Worm (Caenorhabditis elegans): ENCODE results near the gene rpl-29.

rpl-29 gene

ce11 chrIV:13881754-13882275, at the start of gene rpl-29:
Gene rpl-29 (plus strand): TSS chrIV:13882225.
- no peak for TF ChIP-seq tbx-37 (GFP tag; conservative IDR thresholded peaks at IDR 0.05)
- peak; percentile 41 for TF ChIP-seq F13C5.2 (tag; optimal IDR thresholded peaks at IDR 0.05)

ce11 chrIV:13834394-13835129, 47.5 kb upstream of the rpl-29 start:
- TF ChIP-seq B0310.2 (tag; optimal IDR thresholded peaks at IDR 0.05) (no peak), aly-1 (tag; optimal IDR thresholded peaks at IDR 0.05) (no peak), hnd-1 (tag; optimal IDR thresholded peaks at IDR 0.05) (no peak), ama-1 (optimal IDR thresholded peaks at IDR 0.05) (no peak), ceh-13 (GFP tag; optimal IDR thresholded peaks at IDR 0.05) (no peak), hmbx-1 (tag; optimal IDR thresholded peaks at IDR 0.05) (no peak), sea-1 (GFP tag; conservative IDR thresholded peaks at IDR 0.05) (no peak), F13C5.2 (tag; optimal IDR thresholded peaks at IDR 0.05) (no peak), pes-1 (GFP tag; IDR thresholded peaks at IDR 0.05) (no peak), hmg-4 (GFP tag; optimal IDR thresholded peaks at IDR 0.05) (no peak)

ce11 chrIV:13836290-13836689, 45.7 kb upstream of the rpl-29 start, which contains the start of gene H08M01.1:
Gene H08M01.1 (minus strand): TSS chrIV:13836390.
- TF ChIP-seq F13C5.2 (tag; optimal IDR thresholded peaks at IDR 0.05): no peak
- no peak for TF ChIP-seq B0310.2 (tag; optimal IDR thresholded peaks at IDR 0.05)
- TF ChIP-seq hmbx-1 (tag; optimal IDR thresholded peaks at IDR 0.05): no peak
- no peak for TF ChIP-seq hmg-4 (GFP tag; optimal IDR thresholded peaks at IDR 0.05)
- no peak for TF ChIP-seq hnd-1 (tag; optimal IDR thresholded peaks at IDR 0.05)
- no peak for TF ChIP-seq sea-1 (GFP tag; conservative IDR thresholded peaks at IDR 0.05)
- TF ChIP-seq ceh-36 (tag; optimal IDR thresholded peaks at IDR 0.05): no peak
- TF ChIP-seq scrt-1 (GFP tag; IDR thresholded peaks at IDR 0.05): no peak
- no peak for TF ChIP-seq flt-1 (GFP tag; IDR thresholded peaks at IDR 0.05)
- no peak for TF ChIP-seq aly-1 (tag; optimal IDR thresholded peaks at IDR 0.05)
- TF ChIP-seq tbx-11 (GFP tag; IDR thresholded peaks at IDR 0.05): no peak
- TF ChIP-seq tra-4 (tag; optimal IDR thresholded peaks at IDR 0.05): no peak
- no peak for TF ChIP-seq ama-1 (optimal IDR thresholded peaks at IDR 0.05)
- TF ChIP-seq tbx-37 (GFP tag; conservative IDR thresholded peaks at IDR 0.05): no peak

- TF ChIP-seq hmg-4 (GFP tag; optimal IDR thresholded peaks at IDR 0.05) (no peak), tra-4 (tag; optimal IDR thresholded peaks at IDR 0.05) (no peak), flt-1 (GFP tag; IDR thresholded peaks at IDR 0.05) (no peak), ceh-13 (GFP tag; optimal IDR thresholded peaks at IDR 0.05) (no peak), aly-1 (tag; optimal IDR thresholded peaks at IDR 0.05) (no peak), B0310.2 (tag; optimal IDR thresholded peaks at IDR 0.05) (no peak), hmbx-1 (tag; optimal IDR thresholded peaks at IDR 0.05) (no peak), hnd-1 (tag; optimal IDR thresholded peaks at IDR 0.05) (no peak), ama-1 (optimal IDR thresholded peaks at IDR 0.05) (no peak), tbx-11 (GFP tag; IDR thresholded peaks at IDR 0.05) (no peak), tbx-37 (GFP tag; conservative IDR thresholded peaks at IDR 0.05) (no peak), sea-1 (GFP tag; conservative IDR thresholded peaks at IDR 0.05) (no peak), scrt-1 (GFP tag; IDR thresholded peaks at IDR 0.05) (no peak), pes-1 (GFP tag; IDR thresholded peaks at IDR 0.05) (no peak), ceh-36 (tag; optimal IDR thresholded peaks at IDR 0.05) (no peak), ets-7 (tag; optimal IDR thresholded peaks at IDR 0.05) (no peak), F13C5.2 (tag; optimal IDR thresholded peaks at IDR 0.05) (no peak)
Observed at ce11 chrIV:13838296-13838695, 43.7 kb upstream of the rpl-29 start.

ce11 chrIV:13860459-13860858, 21.6 kb upstream of the rpl-29 start:
- TF ChIP-seq ceh-13 (GFP tag; optimal IDR thresholded peaks at IDR 0.05) (no peak), ets-7 (tag; optimal IDR thresholded peaks at IDR 0.05) (no peak), hmbx-1 (tag; optimal IDR thresholded peaks at IDR 0.05) (no peak), scrt-1 (GFP tag; IDR thresholded peaks at IDR 0.05) (no peak), sea-1 (GFP tag; conservative IDR thresholded peaks at IDR 0.05) (no peak), pes-1 (GFP tag; IDR thresholded peaks at IDR 0.05) (no peak), aly-1 (tag; optimal IDR thresholded peaks at IDR 0.05) (no peak), F13C5.2 (tag; optimal IDR thresholded peaks at IDR 0.05) (no peak), hnd-1 (tag; optimal IDR thresholded peaks at IDR 0.05) (no peak), tbx-37 (GFP tag; conservative IDR thresholded peaks at IDR 0.05) (no peak), ceh-36 (tag; optimal IDR thresholded peaks at IDR 0.05) (no peak), B0310.2 (tag; optimal IDR thresholded peaks at IDR 0.05) (no peak), hmg-4 (GFP tag; optimal IDR thresholded peaks at IDR 0.05) (no peak), flt-1 (GFP tag; IDR thresholded peaks at IDR 0.05) (no peak), ama-1 (optimal IDR thresholded peaks at IDR 0.05) (no peak), tbx-11 (GFP tag; IDR thresholded peaks at IDR 0.05) (no peak), tra-4 (tag; optimal IDR thresholded peaks at IDR 0.05) (no peak)

- no peak for TF ChIP-seq flt-1 (GFP tag; IDR thresholded peaks at IDR 0.05)
- TF ChIP-seq hmbx-1 (tag; optimal IDR thresholded peaks at IDR 0.05): no peak
- TF ChIP-seq pes-1 (GFP tag; IDR thresholded peaks at IDR 0.05): no peak
- no peak for TF ChIP-seq sea-1 (GFP tag; conservative IDR thresholded peaks at IDR 0.05)
- no peak for TF ChIP-seq ceh-13 (GFP tag; optimal IDR thresholded peaks at IDR 0.05)
- no peak for TF ChIP-seq ets-7 (tag; optimal IDR thresholded peaks at IDR 0.05)
- TF ChIP-seq scrt-1 (GFP tag; IDR thresholded peaks at IDR 0.05): no peak
Observed at ce11 chrIV:13865172-13865571, 16.9 kb upstream of the rpl-29 start, which contains the start of gene vamp-8. Gene vamp-8 (minus strand): TSS chrIV:13865196.

- TF ChIP-seq hnd-1 (tag; optimal IDR thresholded peaks at IDR 0.05): no peak
- TF ChIP-seq hmbx-1 (tag; optimal IDR thresholded peaks at IDR 0.05): no peak
- TF ChIP-seq tbx-37 (GFP tag; conservative IDR thresholded peaks at IDR 0.05): no peak
- TF ChIP-seq ama-1 (optimal IDR thresholded peaks at IDR 0.05): no peak
- TF ChIP-seq tra-4 (tag; optimal IDR thresholded peaks at IDR 0.05): no peak
- no peak for TF ChIP-seq ceh-13 (GFP tag; optimal IDR thresholded peaks at IDR 0.05)
- TF ChIP-seq ceh-36 (tag; optimal IDR thresholded peaks at IDR 0.05): no peak
- TF ChIP-seq aly-1 (tag; optimal IDR thresholded peaks at IDR 0.05): no peak
- no peak for TF ChIP-seq ets-7 (tag; optimal IDR thresholded peaks at IDR 0.05)
- no peak for TF ChIP-seq flt-1 (GFP tag; IDR thresholded peaks at IDR 0.05)
- no peak for TF ChIP-seq scrt-1 (GFP tag; IDR thresholded peaks at IDR 0.05)
- no peak for TF ChIP-seq F13C5.2 (tag; optimal IDR thresholded peaks at IDR 0.05)
- no peak for TF ChIP-seq hmg-4 (GFP tag; optimal IDR thresholded peaks at IDR 0.05)
- no peak for TF ChIP-seq pes-1 (GFP tag; IDR thresholded peaks at IDR 0.05)
- TF ChIP-seq B0310.2 (tag; optimal IDR thresholded peaks at IDR 0.05): no peak
- no peak for TF ChIP-seq tbx-11 (GFP tag; IDR thresholded peaks at IDR 0.05)
Observed at ce11 chrIV:13866754-13867153, 15.3 kb upstream of the rpl-29 start, which contains the start of gene B0513.90. Gene B0513.90 (plus strand): TSS chrIV:13867054.
